Fruit fly (Drosophila melanogaster) whole organism, prepupa: ENCODE results near the gene CG7523.

Source experiments
- CG11902 ChIP-seq: fragments of 200-800 bp; sonication (Bioruptor generic); optimal IDR thresholded peaks from 3 replicates; lab custom pipeline; 2016; ENCODE audit warnings: missing biosample characterization, missing genetic modification characterization
- Ets96B ChIP-seq: fragments of 200-800 bp; optimal IDR thresholded peaks from 2 replicates; lab custom pipeline; 2019; ENCODE audit warnings: missing biosample characterization, mild to moderate bottlenecking, missing genetic modification characterization, moderate library complexity
- Gug ChIP-seq: fragments of 200-800 bp; sonication (Bioruptor generic); IDR thresholded peaks from 2 replicates; pipeline ENCODE4 v1.3.6; 2022; ENCODE audit warnings: missing biosample characterization, missing genetic modification characterization
- Hr39 ChIP-seq: fragments of 200-800 bp; sonication (Bioruptor generic); optimal IDR thresholded peaks from 2 replicates; lab custom pipeline; 2016; ENCODE audit warnings: missing biosample characterization, missing genetic modification characterization
- Hr4 ChIP-seq: fragments of 200-800 bp; sonication (Bioruptor generic); optimal IDR thresholded peaks from 3 replicates; lab custom pipeline; 2016; ENCODE audit warnings: missing biosample characterization, missing genetic modification characterization
- OdsH ChIP-seq: fragments of 200-800 bp; sonication (Bioruptor generic); optimal IDR thresholded peaks from 3 replicates; lab custom pipeline; 2016; ENCODE audit warnings: missing biosample characterization, missing genetic modification characterization
- Smox ChIP-seq: fragments of 200-800 bp; sonication (Bioruptor generic); optimal IDR thresholded peaks from 3 replicates; lab custom pipeline; 2016; ENCODE audit warnings: missing biosample characterization, missing genetic modification characterization
- dsx ChIP-seq: fragments of 200-800 bp; optimal IDR thresholded peaks from 3 replicates; lab custom pipeline; 2019; ENCODE audit warnings: missing biosample characterization, mild to moderate bottlenecking, missing genetic modification characterization, moderate library complexity; ENCODE audit not compliant: poor library complexity, severe bottlenecking
- salr ChIP-seq, 2 experiments: fragments of 200-800 bp; sonication (Bioruptor generic); optimal IDR thresholded peaks; 3 replicates each; lab custom pipeline; 2016 to 2018; ENCODE audit warnings: missing biosample characterization in 2 of 2, missing genetic modification characterization in 2 of 2, mild to moderate bottlenecking in 1 of 2

- TF ChIP-seq Smox (GFP tag; lab: Kevin White, UChicago), result no peak
- no peak for TF ChIP-seq Hr39 (GFP tag; lab: Kevin White, UChicago)
- peak; percentile 20 for TF ChIP-seq Ets96B (tag; lab: Kevin White, UChicago)
- no peak for TF ChIP-seq Gug (GFP tag; lab: Robert Waterston, UW)
- peak; percentile 5 for TF ChIP-seq Hr4
- TF ChIP-seq salr (GFP tag; optimal IDR thresholded peaks at IDR 0.05; lab: Kevin White, UChicago), result peak in 1 of 2 experiments; percentile 42
- no peak for TF ChIP-seq CG11902 (GFP tag; lab: Kevin White, UChicago)
- TF ChIP-seq dsx, result peak; percentile 40
- TF ChIP-seq OdsH, result no peak
Measured at dm6 chr3R:17701131-17701593, 30.5 kb upstream of the CG7523 start.
